Worm (Caenorhabditis elegans): Measurements from ENCODE around the gene snai-1.

- no peak for TF ChIP-seq him-1 (tag; optimal IDR thresholded peaks at IDR 0.05)
- TF ChIP-seq W03F9.2 (tag; optimal IDR thresholded peaks at IDR 0.05), result no peak
These were observed 12.1 kb upstream of the snai-1 start for ce11 chrIV:325640-326039.
